Worm (Caenorhabditis elegans) whole organism, young adult: Measurements from ENCODE around the gene inx-6.

Source experiments
- B0336.3 ChIP-seq: fragments of 200-800 bp; sonication (Bioruptor generic); IDR thresholded peaks from 2 replicates; pipeline ENCODE4 v1.3.6; 2022; ENCODE audit warnings: missing genetic modification characterization, missing compliant biosample characterization
- F10E7.11 ChIP-seq: sonication (generic microtip); optimal IDR thresholded peaks from 2 replicates; lab custom pipeline; 2017; ENCODE audit warnings: mild to moderate bottlenecking, missing genetic modification characterization, moderate library complexity, missing compliant biosample characterization
- F23B12.7 ChIP-seq: sonication (generic microtip); optimal IDR thresholded peaks from 2 replicates; lab custom pipeline; 2017; ENCODE audit warnings: missing genetic modification characterization, mild to moderate bottlenecking, missing compliant biosample characterization, antibody characterized with exemption, moderate library complexity; ENCODE audit not compliant: insufficient read depth
- F33H1.4 ChIP-seq: fragments of 200-800 bp; sonication (Bioruptor generic); IDR thresholded peaks from 2 replicates; pipeline ENCODE4 v1.3.6; 2022; ENCODE audit warnings: missing genetic modification reagents, missing genetic modification characterization, missing compliant biosample characterization
- F52B5.7 ChIP-seq: sonication (generic microtip); optimal IDR thresholded peaks from 2 replicates; lab custom pipeline; 2016; ENCODE audit warnings: mild to moderate bottlenecking, missing genetic modification characterization, missing compliant biosample characterization
- F57A8.1 ChIP-seq: fragments of 200-800 bp; sonication (Bioruptor generic); optimal IDR thresholded peaks from 2 replicates; lab custom pipeline; 2018; ENCODE audit warnings: mild to moderate bottlenecking, missing genetic modification characterization, moderate library complexity, missing compliant biosample characterization
- F57C9.4 ChIP-seq: sonication (generic microtip); optimal IDR thresholded peaks from 2 replicates; lab custom pipeline; 2017; ENCODE audit warnings: mild to moderate bottlenecking, missing genetic modification characterization, missing compliant biosample characterization
- K12H6.12 ChIP-seq: fragments of 200-800 bp; sonication (Bioruptor generic); optimal IDR thresholded peaks from 2 replicates; lab custom pipeline; 2018; ENCODE audit warnings: mild to moderate bottlenecking, missing genetic modification characterization, missing compliant biosample characterization
- aptf-2 ChIP-seq: fragments of 200-800 bp; sonication (Bioruptor generic); conservative IDR thresholded peaks from 2 replicates; pipeline ENCODE4 v1.3.6; 2022; ENCODE audit warnings: missing genetic modification reagents, missing genetic modification characterization, missing compliant biosample characterization
- aptf-3 ChIP-seq: fragments of 200-800 bp; sonication (Bioruptor generic); IDR thresholded peaks from 2 replicates; pipeline ENCODE4 v1.3.6; 2022; ENCODE audit warnings: missing genetic modification characterization, missing compliant biosample characterization
- athp-1 ChIP-seq: sonication (generic microtip); optimal IDR thresholded peaks from 2 replicates; lab custom pipeline; 2017; ENCODE audit warnings: mild to moderate bottlenecking, missing genetic modification characterization, missing compliant biosample characterization
- attf-5 ChIP-seq: fragments of 200-800 bp; sonication (Bioruptor generic); optimal IDR thresholded peaks from 2 replicates; lab custom pipeline; 2018; ENCODE audit warnings: mild to moderate bottlenecking, missing genetic modification characterization, missing compliant biosample characterization
- ccch-3 ChIP-seq: fragments of 200-800 bp; sonication (Bioruptor generic); optimal IDR thresholded peaks from 2 replicates; lab custom pipeline; 2018; ENCODE audit warnings: mild to moderate bottlenecking, missing genetic modification characterization, missing compliant biosample characterization
- cebp-1 ChIP-seq, 2 experiments: fragments of 200-800 bp in 1 of 2; sonication (Bioruptor generic) in 1 of 2; sonication (generic microtip) in 1 of 2; IDR thresholded peaks in 1 of 2; optimal IDR thresholded peaks in 1 of 2; 2 replicates each; pipeline versions ENCODE4 v1.3.6 to Lab custom; 2017 to 2022; ENCODE audit warnings: missing compliant biosample characterization in 2 of 2, missing genetic modification characterization in 2 of 2, mild to moderate bottlenecking in 1 of 2, missing genetic modification reagents in 1 of 2, moderate library complexity in 1 of 2
- ceh-79 ChIP-seq: sonication (generic microtip); optimal IDR thresholded peaks from 2 replicates; lab custom pipeline; 2017; ENCODE audit warnings: mild to moderate bottlenecking, missing genetic modification characterization, missing compliant biosample characterization
- efl-1 ChIP-seq: fragments of 150-350 bp; optimal IDR thresholded peaks from 2 replicates; lab custom pipeline; 2014; ENCODE audit warnings: missing biosample characterization, missing genetic modification reagents, missing genetic modification characterization
- egl-18 ChIP-seq: fragments of 200-800 bp; sonication (Bioruptor generic); IDR thresholded peaks from 2 replicates; pipeline ENCODE4 v1.3.6; 2022; ENCODE audit warnings: missing genetic modification reagents, missing genetic modification characterization, missing compliant biosample characterization
- ets-4 ChIP-seq: fragments of 200-800 bp; sonication (Bioruptor generic); optimal IDR thresholded peaks from 2 replicates; lab custom pipeline; 2018; ENCODE audit warnings: mild to moderate bottlenecking, missing genetic modification characterization, missing compliant biosample characterization
- hmg-1.2 ChIP-seq: fragments of 200-800 bp; sonication (Bioruptor generic); IDR thresholded peaks from 2 replicates; pipeline ENCODE4 v1.3.6; 2022; ENCODE audit warnings: missing genetic modification reagents, missing genetic modification characterization, missing compliant biosample characterization
- lin-40 ChIP-seq: sonication (generic microtip); optimal IDR thresholded peaks from 2 replicates; lab custom pipeline; 2016; ENCODE audit warnings: missing genetic modification characterization, mild to moderate bottlenecking, missing compliant biosample characterization, missing genotype, missing genetic modification reagents
- madf-10 ChIP-seq: sonication (generic microtip); optimal IDR thresholded peaks from 2 replicates; lab custom pipeline; 2016; ENCODE audit warnings: mild to moderate bottlenecking, missing genetic modification characterization, missing compliant biosample characterization
- madf-6 ChIP-seq: fragments of 200-800 bp; sonication (Bioruptor generic); IDR thresholded peaks from 2 replicates; pipeline ENCODE4 v1.3.6; 2022; ENCODE audit warnings: missing genetic modification reagents, missing genetic modification characterization, missing compliant biosample characterization
- madf-8 ChIP-seq: fragments of 200-800 bp; sonication (Bioruptor generic); conservative IDR thresholded peaks from 2 replicates; pipeline ENCODE4 v1.3.6; 2022; ENCODE audit warnings: missing genetic modification reagents, missing genetic modification characterization, missing compliant biosample characterization
- mel-28 ChIP-seq: sonication (generic microtip); optimal IDR thresholded peaks from 2 replicates; lab custom pipeline; 2016; ENCODE audit warnings: borderline replicate concordance, mild to moderate bottlenecking, missing genetic modification characterization, missing compliant biosample characterization
- nfya-2 ChIP-seq: fragments of 200-800 bp; sonication (Bioruptor generic); IDR thresholded peaks from 2 replicates; pipeline ENCODE4 v1.3.6; 2022; ENCODE audit warnings: missing genetic modification reagents, missing genetic modification characterization, missing compliant biosample characterization
- nhr-179 ChIP-seq: sonication (generic microtip); optimal IDR thresholded peaks from 2 replicates; lab custom pipeline; 2016; ENCODE audit warnings: mild to moderate bottlenecking, missing genetic modification characterization, missing compliant biosample characterization
- nhr-27 ChIP-seq: fragments of 200-800 bp; sonication (Bioruptor generic); optimal IDR thresholded peaks from 2 replicates; lab custom pipeline; 2018; ENCODE audit warnings: mild to moderate bottlenecking, missing genetic modification characterization, moderate library complexity, missing compliant biosample characterization
- nhr-80 ChIP-seq: sonication (generic microtip); optimal IDR thresholded peaks from 2 replicates; lab custom pipeline; 2016; ENCODE audit warnings: missing genetic modification characterization, missing compliant biosample characterization
- nhr-90 ChIP-seq: sonication (generic microtip); optimal IDR thresholded peaks from 2 replicates; lab custom pipeline; 2016; ENCODE audit warnings: missing genotype, mild to moderate bottlenecking, missing genetic modification characterization, missing compliant biosample characterization
- pbrm-1 ChIP-seq: fragments of 200-800 bp; sonication (Bioruptor generic); IDR thresholded peaks from 2 replicates; pipeline ENCODE4 v1.3.6; 2022; ENCODE audit warnings: missing genetic modification reagents, missing genetic modification characterization, missing compliant biosample characterization
- rcor-1 ChIP-seq: fragments of 200-800 bp; sonication (Bioruptor generic); IDR thresholded peaks from 2 replicates; pipeline ENCODE4 v1.3.6; 2022; ENCODE audit warnings: missing genetic modification reagents, missing genetic modification characterization, missing compliant biosample characterization
- repo-1 ChIP-seq: sonication (generic microtip); optimal IDR thresholded peaks from 2 replicates; lab custom pipeline; 2017; ENCODE audit warnings: mild to moderate bottlenecking, missing genetic modification characterization, missing compliant biosample characterization
- sea-2 ChIP-seq: fragments of 200-800 bp; sonication (Bioruptor generic); IDR thresholded peaks from 2 replicates; pipeline ENCODE4 v1.3.6; 2022; ENCODE audit warnings: missing genetic modification characterization, missing compliant biosample characterization
- snpc-1.3 ChIP-seq: sonication (generic microtip); optimal IDR thresholded peaks from 2 replicates; lab custom pipeline; 2017; ENCODE audit warnings: missing genetic modification characterization, mild to moderate bottlenecking, missing compliant biosample characterization, antibody characterized with exemption, moderate library complexity, missing genotype, missing genetic modification reagents; ENCODE audit not compliant: insufficient read depth
- somi-1 ChIP-seq: fragments of 200-800 bp; sonication (Bioruptor generic); optimal IDR thresholded peaks from 2 replicates; lab custom pipeline; 2018; ENCODE audit warnings: mild to moderate bottlenecking, missing genetic modification characterization, missing compliant biosample characterization
- tlf-1 ChIP-seq: fragments of 200-800 bp; sonication (Bioruptor generic); optimal IDR thresholded peaks from 2 replicates; lab custom pipeline; 2018; ENCODE audit warnings: mild to moderate bottlenecking, missing genetic modification characterization, missing compliant biosample characterization
- unc-130 ChIP-seq: sonication (generic microtip); optimal IDR thresholded peaks from 2 replicates; lab custom pipeline; 2016; ENCODE audit warnings: missing genetic modification reagents, missing genetic modification characterization, missing compliant biosample characterization
- zfh-2 ChIP-seq: fragments of 200-800 bp; sonication (Bioruptor generic); conservative IDR thresholded peaks from 2 replicates; pipeline ENCODE4 v1.3.6; 2022; ENCODE audit warnings: missing genetic modification reagents, missing genetic modification characterization, missing compliant biosample characterization
- ztf-22 ChIP-seq: fragments of 200-800 bp; sonication (Bioruptor generic); optimal IDR thresholded peaks from 2 replicates; lab custom pipeline; 2018; ENCODE audit warnings: mild to moderate bottlenecking, missing genetic modification characterization, moderate library complexity, missing compliant biosample characterization
- ztf-26 ChIP-seq: sonication (generic microtip); optimal IDR thresholded peaks from 2 replicates; lab custom pipeline; 2017; ENCODE audit warnings: missing genetic modification characterization, missing compliant biosample characterization

inx-6 gene

DNA sequence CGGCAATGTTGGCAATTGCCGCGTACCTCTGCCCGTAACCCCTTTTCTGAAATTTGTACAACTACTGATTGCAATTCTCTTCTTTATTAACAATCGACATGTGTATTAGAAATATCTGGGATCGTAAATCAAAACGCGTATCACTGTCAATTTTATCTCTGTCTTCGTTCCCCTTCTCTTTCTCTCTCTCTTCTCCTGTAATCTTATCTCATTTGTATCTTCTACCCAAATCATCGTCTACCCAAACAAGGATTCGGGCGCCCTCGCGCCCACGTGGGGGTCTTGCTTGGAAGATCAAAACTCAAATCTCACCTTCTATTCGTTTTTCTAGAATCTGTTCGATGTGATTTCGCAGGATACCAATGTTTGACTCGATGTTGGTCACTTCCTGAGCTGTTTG, 35.4 kb upstream of the inx-6 start, which contains the start of gene C27D8.2:
Gene C27D8.2, plus strand, starts transcription at position 222 of the 400 bp plus-strand sequence.
- TF ChIP-seq athp-1 (tag; lab: Kevin White, UChicago) (no peak), ztf-26 (peak; percentile 14)
- TF ChIP-seq, all 124 proteins: peak for 1

DNA sequence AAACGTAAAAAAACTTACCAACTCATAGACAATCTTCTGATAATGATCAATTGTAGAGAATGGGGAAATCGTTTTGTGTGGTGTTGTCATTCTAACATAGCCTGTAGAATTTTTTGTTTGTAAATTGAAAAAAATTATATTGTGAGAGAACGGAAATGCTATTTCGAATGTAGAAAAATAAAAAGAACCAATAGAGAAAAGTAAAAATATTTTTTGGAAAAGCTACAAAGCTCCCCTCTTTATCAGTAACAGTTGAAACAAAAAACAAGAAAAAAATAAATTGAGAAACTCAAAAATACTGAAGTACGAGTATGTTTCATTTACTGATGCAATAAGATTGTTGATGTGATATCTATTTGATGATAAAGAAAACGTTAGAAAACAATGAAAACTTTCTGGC, 34.7 kb upstream of the inx-6 start, which contains the start of gene C27D8.3:
Gene C27D8.3, minus strand, starts transcription at position 101 of the 400 bp plus-strand sequence.
- TF ChIP-seq zfh-2 (no peak), K12H6.12 (no peak), madf-6 (GFP tag; lab: Robert Waterston, UW) (no peak), ccch-3 (GFP tag; lab: Kevin White, UChicago) (no peak), egl-18 (no peak), F57C9.4 (tag; lab: Kevin White, UChicago) (no peak), pbrm-1 (no peak), snpc-1.3 (tag; lab: Kevin White, UChicago) (no peak), unc-130 (GFP tag; lab: Kevin White, UChicago) (no peak), F33H1.4 (GFP tag; lab: Robert Waterston, UW) (no peak), F57A8.1 (GFP tag; lab: Kevin White, UChicago) (no peak), nhr-90 (no peak), F52B5.7 (tag; lab: Kevin White, UChicago) (no peak), sea-2 (GFP tag; lab: Robert Waterston, UW) (no peak), aptf-3 (GFP tag; lab: Robert Waterston, UW) (no peak), B0336.3 (no peak), madf-10 (no peak), repo-1 (tag; lab: Kevin White, UChicago) (no peak)

DNA sequence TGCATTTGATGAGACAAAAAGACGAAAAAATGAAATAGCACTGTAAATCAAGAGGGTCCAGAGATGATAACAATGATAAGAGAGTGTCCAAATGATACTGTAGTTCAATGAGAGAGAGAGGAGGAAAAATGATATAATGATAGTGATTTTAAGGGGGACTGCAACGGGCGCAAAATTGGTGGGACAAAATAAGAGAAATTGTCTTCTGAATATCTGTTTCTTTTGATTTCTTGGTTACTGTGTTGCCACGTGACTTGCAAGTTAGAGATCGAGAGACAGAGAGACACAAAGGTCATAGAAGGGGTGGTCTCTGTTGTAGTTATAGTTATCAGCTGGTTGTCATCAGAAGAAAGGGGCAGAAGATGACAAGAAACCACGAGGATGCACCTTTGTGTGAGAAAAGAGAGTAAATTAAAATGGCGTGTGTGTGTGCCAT, 30.4 kb upstream of the inx-6 start:
- peak; percentile 34 for TF ChIP-seq somi-1 (GFP tag; lab: Kevin White, UChicago)
- no peak for TF ChIP-seq mel-28 (tag; lab: Kevin White, UChicago)
- no peak for TF ChIP-seq efl-1
- TF ChIP-seq lin-40 (tag; lab: Kevin White, UChicago): peak; percentile 59
- TF ChIP-seq pbrm-1: no peak; the same call in 1 of the 2 replicates
- TF ChIP-seq ztf-26: peak; percentile 76
- TF ChIP-seq hmg-1.2 (GFP tag; lab: Robert Waterston, UW): peak; percentile 82
- no peak for TF ChIP-seq F57A8.1 (GFP tag; lab: Kevin White, UChicago)
- TF ChIP-seq rcor-1 (GFP tag; lab: Robert Waterston, UW): no peak
- no peak for TF ChIP-seq cebp-1 (GFP tag; IDR thresholded peaks at IDR 0.05; lab: Robert Waterston, UW)
- TF ChIP-seq cebp-1 (tag; optimal IDR thresholded peaks at IDR 0.05; lab: Kevin White, UChicago): peak; percentile 53
- no peak for TF ChIP-seq athp-1 (tag; lab: Kevin White, UChicago)
- TF ChIP-seq nhr-80 (tag; lab: Kevin White, UChicago): peak; percentile 75
- TF ChIP-seq ets-4 (GFP tag; lab: Kevin White, UChicago): no peak
- TF ChIP-seq nhr-27 (tag; lab: Kevin White, UChicago): no peak
- peak; percentile 61 for TF ChIP-seq ztf-22 (GFP tag; lab: Kevin White, UChicago)
- no peak for TF ChIP-seq aptf-2
- no peak for TF ChIP-seq nfya-2 (GFP tag; lab: Robert Waterston, UW)
- TF ChIP-seq F23B12.7: no peak
- peak; percentile 18 for TF ChIP-seq attf-5 (GFP tag; lab: Kevin White, UChicago)
- no peak for TF ChIP-seq ceh-79
- no peak for TF ChIP-seq madf-8 (GFP tag; lab: Robert Waterston, UW)
- TF ChIP-seq nhr-179 (tag; lab: Kevin White, UChicago): no peak
- no peak for TF ChIP-seq F10E7.11 (tag; lab: Kevin White, UChicago)
- no peak for TF ChIP-seq tlf-1
